Worm (Caenorhabditis elegans) whole organism, mixed stage, embryonic: Measurements from ENCODE around the gene Y41E3.8.

Source experiments
- ces-1 ChIP-seq: fragments of 150-350 bp; optimal IDR thresholded peaks from 2 replicates; lab custom pipeline; 2014; ENCODE audit warnings: missing biosample characterization, missing genetic modification reagents, missing genetic modification characterization
- lsy-2 ChIP-seq: fragments of 150-350 bp; optimal IDR thresholded peaks from 2 replicates; lab custom pipeline; 2014; ENCODE audit warnings: missing biosample characterization, missing genetic modification characterization
- mep-1 ChIP-seq: fragments of 150-350 bp; optimal IDR thresholded peaks from 2 replicates; lab custom pipeline; 2017; ENCODE audit warnings: missing biosample characterization, missing genetic modification reagents, missing genetic modification characterization, inconsistent platforms
- nhr-12 ChIP-seq: fragments of 150-350 bp; optimal IDR thresholded peaks from 2 replicates; lab custom pipeline; 2014; ENCODE audit warnings: missing biosample characterization, missing genetic modification characterization
- nhr-76 ChIP-seq: sonication (generic microtip); optimal IDR thresholded peaks from 2 replicates; lab custom pipeline; 2017; ENCODE audit warnings: missing biosample characterization, missing genetic modification characterization

DNA sequence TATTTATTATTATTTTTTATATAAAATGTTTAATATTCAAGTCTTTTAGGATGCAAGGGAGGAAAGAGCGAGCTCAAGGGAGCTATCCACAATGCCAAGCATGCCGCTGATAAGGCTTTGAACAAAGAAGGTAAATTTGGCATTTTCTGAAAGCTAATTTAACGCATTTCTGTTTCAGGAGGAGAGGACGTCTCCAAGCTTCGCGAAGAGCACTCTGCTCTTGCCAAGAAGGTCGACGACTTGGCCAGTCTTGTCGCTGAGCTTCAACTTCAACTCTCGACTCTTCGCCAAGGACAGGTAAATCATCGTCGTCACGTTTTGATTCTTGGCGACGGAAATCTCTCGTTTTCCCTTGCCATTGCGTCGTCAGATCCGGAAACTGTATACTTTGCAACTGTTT, 8.7 kb upstream of the Y41E3.8 start:
- no peak for TF ChIP-seq nhr-12 (tag; lab: Kevin White, UChicago)
- no peak for TF ChIP-seq ces-1 (GFP tag; lab: Kevin White, UChicago)
- TF ChIP-seq mep-1 = no peak
- no peak for TF ChIP-seq nhr-76 (tag; lab: Kevin White, UChicago)
- no peak for TF ChIP-seq lsy-2 (tag; lab: Kevin White, UChicago)
